Fruit fly (Drosophila melanogaster): ENCODE results near the gene CG14626.

Gene CG14626

DNA sequence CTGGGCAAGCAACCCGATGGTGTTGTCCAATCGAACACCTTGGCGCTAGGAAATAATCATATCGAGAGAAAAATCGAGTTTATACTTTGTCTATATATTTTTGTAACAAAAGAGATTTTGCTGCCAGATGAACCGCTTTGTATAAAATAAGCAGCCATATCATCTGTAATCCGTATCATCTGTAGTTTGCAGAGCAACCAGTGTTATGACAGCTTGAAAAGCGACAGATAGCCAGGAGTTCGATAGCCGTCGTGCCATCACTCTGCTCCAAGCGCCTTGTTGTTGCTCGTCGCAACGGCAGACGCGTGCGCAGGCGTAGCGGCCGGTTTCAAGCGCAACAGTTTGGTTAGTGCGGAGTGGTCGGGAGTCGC is 49.6 kb upstream of the CG14626 start (continued):
- peak; percentile 29 for TF ChIP-seq CG2120 (GFP tag; optimal IDR thresholded peaks at IDR 0.05)
- TF ChIP-seq CG15514 (GFP tag; optimal IDR thresholded peaks at IDR 0.05): peak; percentile 2
- TF ChIP-seq peb (GFP tag; IDR thresholded peaks at IDR 0.05): no peak
- peak; percentile 32 for TF ChIP-seq lab (GFP tag; optimal IDR thresholded peaks at IDR 0.05)
- TF ChIP-seq row (GFP tag; IDR thresholded peaks at IDR 0.05): peak; percentile 89
- TF ChIP-seq abd-A (tag; optimal IDR thresholded peaks at IDR 0.05): no peak
- TF ChIP-seq CG4360 (GFP tag; IDR thresholded peaks at IDR 0.05): no peak
- no peak for TF ChIP-seq fd102C (GFP tag; optimal IDR thresholded peaks at IDR 0.05)
- peak; percentile 14 for TF ChIP-seq CG14710 (tag; optimal IDR thresholded peaks at IDR 0.05)
- TF ChIP-seq Tbp (GFP tag; optimal IDR thresholded peaks at IDR 0.05): peak; percentile 59
- peak; percentile 23 for TF ChIP-seq CG18262 (tag; optimal IDR thresholded peaks at IDR 0.05)
- no peak for TF ChIP-seq CG3163 (GFP tag; optimal IDR thresholded peaks at IDR 0.05)
- no peak for TF ChIP-seq HmgZ (tag; optimal IDR thresholded peaks at IDR 0.05)
- TF ChIP-seq grau (tag; optimal IDR thresholded peaks at IDR 0.05): peak; percentile 34
- no peak for TF ChIP-seq Dref (GFP tag; IDR thresholded peaks at IDR 0.05)
- no peak for TF ChIP-seq salm (tag; optimal IDR thresholded peaks at IDR 0.05)
- no peak for TF ChIP-seq Fer2 (tag; optimal IDR thresholded peaks at IDR 0.05)
- peak; percentile 78 for TF ChIP-seq sens (GFP tag)
- TF ChIP-seq CG34224 (GFP tag; IDR thresholded peaks at IDR 0.05; ENCODE audit: partially characterized antibody): 0 out of 3 replicates have a peak, but pooled peaks have one; percentile 2
- no peak for TF ChIP-seq so (GFP tag; IDR thresholded peaks at IDR 0.05)
- no peak for TF ChIP-seq Abd-B (GFP tag; optimal IDR thresholded peaks at IDR 0.05)
- no peak for TF ChIP-seq lmd (GFP tag; IDR thresholded peaks at IDR 0.05)
- TF ChIP-seq nom (GFP tag; optimal IDR thresholded peaks at IDR 0.05): peak; percentile 44
- TF ChIP-seq CG15269 (tag; optimal IDR thresholded peaks at IDR 0.05): peak; percentile 10
- TF ChIP-seq danr (GFP tag; IDR thresholded peaks at IDR 0.05): no peak
- TF ChIP-seq CG13424 (tag; optimal IDR thresholded peaks at IDR 0.05): peak; percentile 29
- peak; percentile 3 for TF ChIP-seq nau (GFP tag; optimal IDR thresholded peaks at IDR 0.05)
- peak; percentile 51 for TF ChIP-seq CoRest (tag; optimal IDR thresholded peaks at IDR 0.05)
- peak; percentile 83 for TF ChIP-seq Med (GFP tag)
- TF ChIP-seq CG12659 (GFP tag; optimal IDR thresholded peaks at IDR 0.05): peak; percentile 4
- peak; percentile 3 for TF ChIP-seq CG17829 (tag; optimal IDR thresholded peaks at IDR 0.05)
- TF ChIP-seq CG12744 (GFP tag; optimal IDR thresholded peaks at IDR 0.05): no peak
- TF ChIP-seq CG11695 (GFP tag; IDR thresholded peaks at IDR 0.05): peak; percentile 48; the same call in 1 of the 3 replicates
- peak; percentile 95 for TF ChIP-seq Sry-β (GFP tag; optimal IDR thresholded peaks at IDR 0.05)
- TF ChIP-seq btn (GFP tag; optimal IDR thresholded peaks at IDR 0.05): no peak
- TF ChIP-seq Camta (GFP tag; optimal IDR thresholded peaks at IDR 0.05): no peak
- peak; percentile 18 for TF ChIP-seq CG7556 (GFP tag; optimal IDR thresholded peaks at IDR 0.05)
- no peak for TF ChIP-seq sna (GFP tag; IDR thresholded peaks at IDR 0.05; ENCODE audit: partially characterized antibody)
- no peak for TF ChIP-seq nerfin-2 (GFP tag; IDR thresholded peaks at IDR 0.05; ENCODE audit: partially characterized antibody)
- TF ChIP-seq Neu2 (GFP tag; optimal IDR thresholded peaks at IDR 0.05; ENCODE audit: borderline replicate concordance): no peak
- peak; percentile 24 for TF ChIP-seq CG3281 (GFP tag; optimal IDR thresholded peaks at IDR 0.05)
- no peak for TF ChIP-seq toy (GFP tag; IDR thresholded peaks at IDR 0.05)
- no peak for TF ChIP-seq hkb (optimal IDR thresholded peaks at IDR 0.05)
- TF ChIP-seq hkb (GFP tag; IDR thresholded peaks at IDR 0.05): no peak
- peak; percentile 53; the same call in 2 of the 3 replicates for TF ChIP-seq CG17361 (GFP tag; IDR thresholded peaks at IDR 0.05)

All from whole organism, embryonic.